Worm (Caenorhabditis elegans) whole organism, late embryonic: ENCODE results near the gene nhx-5.

Experiments
- K09A11.1 ChIP-seq: sonication (generic microtip); optimal IDR thresholded peaks from 2 replicates; lab custom pipeline; 2017; ENCODE audit warnings: antibody characterized with exemption, mild to moderate bottlenecking, missing genetic modification characterization, missing compliant biosample characterization; ENCODE audit not compliant: insufficient read depth
- ama-1 ChIP-seq: fragments of 150-350 bp; optimal IDR thresholded peaks from 2 replicates; lab custom pipeline; 2014
- hlh-13 ChIP-seq: fragments of 200-800 bp; sonication (Bioruptor generic); optimal IDR thresholded peaks from 2 replicates; lab custom pipeline; 2018; ENCODE audit warnings: mild to moderate bottlenecking, missing genetic modification characterization, missing compliant biosample characterization
- hlh-15 ChIP-seq: sonication (generic microtip); optimal IDR thresholded peaks from 2 replicates; lab custom pipeline; 2016; ENCODE audit warnings: missing genetic modification characterization, missing compliant biosample characterization
- pha-4 ChIP-seq: fragments of 150-350 bp; optimal IDR thresholded peaks from 2 replicates; lab custom pipeline; 2018; ENCODE audit warnings: missing biosample characterization, missing genetic modification reagents, missing genetic modification characterization
- sdc-2 ChIP-seq: sonication (generic microtip); optimal IDR thresholded peaks from 2 replicates; lab custom pipeline; 2016; ENCODE audit warnings: missing genotype, missing genetic modification characterization, missing compliant biosample characterization
- unc-55 ChIP-seq: sonication (generic microtip); optimal IDR thresholded peaks from 2 replicates; lab custom pipeline; 2017; ENCODE audit warnings: missing biosample characterization, missing genetic modification reagents, missing genetic modification characterization

ce11 chrX:10576872-10577271 is at the start of gene nhx-5:
- no peak for TF ChIP-seq hlh-13
- no peak for TF ChIP-seq ama-1 (lab: Kevin White, UChicago)
- no peak for TF ChIP-seq sdc-2 (tag; lab: Kevin White, UChicago)
- TF ChIP-seq pha-4 (tag; lab: Kevin White, UChicago): no peak
- TF ChIP-seq unc-55 (GFP tag; lab: Kevin White, UChicago): no peak
- no peak for TF ChIP-seq hlh-15
- no peak for TF ChIP-seq K09A11.1 (tag; lab: Kevin White, UChicago)
